Fruit fly (Drosophila melanogaster) ovary, adult (tissue): Measurements from ENCODE around the gene eff.

ENCODE experiments used
- CG17801 ChIP-seq: fragments of 200-800 bp; optimal IDR thresholded peaks from 2 replicates; lab custom pipeline; 2019; ENCODE audit warnings: missing biosample characterization, mild to moderate bottlenecking, missing genetic modification characterization, moderate library complexity; ENCODE audit not compliant: partially characterized antibody

The eff gene

DNA sequence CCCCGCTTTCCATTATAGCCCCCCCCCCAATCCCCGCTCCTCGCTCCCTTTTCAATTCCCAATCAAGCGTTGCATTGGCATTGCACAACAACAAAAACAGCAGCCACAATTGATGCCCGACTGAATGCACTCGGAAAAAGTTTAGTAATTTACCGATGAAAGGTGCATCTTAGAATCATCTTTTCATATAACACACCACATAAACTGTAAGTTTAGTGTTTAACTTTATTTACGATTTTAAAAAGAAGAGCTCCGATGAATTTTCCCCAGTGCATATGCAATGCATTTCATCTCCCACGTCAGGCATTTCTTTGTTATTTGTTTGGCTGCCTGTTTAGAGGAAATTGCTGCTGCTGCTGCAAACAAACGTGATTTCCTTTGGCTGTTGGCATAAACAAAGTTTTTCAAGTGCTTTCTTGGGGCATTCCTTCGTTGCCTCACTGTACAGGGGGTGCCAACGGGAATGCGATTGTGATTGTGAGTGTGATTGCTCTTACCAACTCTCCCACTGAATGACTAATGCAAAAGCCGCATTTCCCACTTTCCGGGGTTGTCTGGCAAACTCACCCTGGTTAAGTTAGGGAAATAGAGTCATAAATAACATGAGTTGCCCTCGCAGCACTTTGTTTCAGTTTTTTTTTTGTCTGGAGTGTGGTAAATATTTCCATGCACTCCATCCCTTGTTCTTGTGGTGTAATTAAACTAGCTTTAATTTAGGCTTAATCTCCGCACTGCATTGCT, 48.7 kb downstream of the eff start:
- TF ChIP-seq CG17801 (GFP tag; lab: Kevin White, UChicago) = no peak

DNA sequence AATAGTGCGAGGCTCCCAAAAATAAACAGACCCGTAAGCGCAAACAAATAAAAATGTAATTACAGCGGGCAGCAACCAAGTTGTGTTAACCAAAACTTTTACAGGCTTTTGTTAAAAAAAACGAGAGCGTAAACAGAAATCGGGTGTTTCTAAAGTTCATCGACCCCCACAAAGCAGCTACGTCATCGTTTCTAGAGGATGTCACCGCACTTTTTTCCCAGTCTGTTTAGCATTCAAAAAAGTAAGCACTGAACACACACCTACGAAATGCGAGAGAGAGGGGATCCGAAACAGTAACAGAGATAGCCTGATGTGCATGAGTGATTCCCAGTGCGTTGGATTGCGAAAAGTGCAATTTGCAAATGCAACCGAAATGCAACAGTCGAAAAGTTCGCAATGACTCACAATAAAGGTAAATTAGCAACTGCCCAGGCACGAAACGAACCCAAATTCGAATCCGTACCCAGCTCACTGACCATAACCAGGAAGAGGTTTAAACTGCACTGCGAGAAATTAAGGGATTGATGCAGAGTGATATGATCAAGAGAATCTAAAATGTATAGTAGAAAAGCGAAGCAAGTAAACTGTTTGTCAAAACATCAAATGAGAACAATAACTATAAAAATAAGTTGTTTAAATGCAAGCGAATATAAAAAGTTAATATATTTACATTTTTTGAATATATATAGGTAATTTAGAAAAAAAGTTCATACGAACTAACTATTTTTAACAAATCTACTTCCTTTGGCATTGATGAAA, 49.9 kb downstream of the eff start:
- peak; percentile 18 for TF ChIP-seq CG17801 (GFP tag; lab: Kevin White, UChicago)

DNA sequence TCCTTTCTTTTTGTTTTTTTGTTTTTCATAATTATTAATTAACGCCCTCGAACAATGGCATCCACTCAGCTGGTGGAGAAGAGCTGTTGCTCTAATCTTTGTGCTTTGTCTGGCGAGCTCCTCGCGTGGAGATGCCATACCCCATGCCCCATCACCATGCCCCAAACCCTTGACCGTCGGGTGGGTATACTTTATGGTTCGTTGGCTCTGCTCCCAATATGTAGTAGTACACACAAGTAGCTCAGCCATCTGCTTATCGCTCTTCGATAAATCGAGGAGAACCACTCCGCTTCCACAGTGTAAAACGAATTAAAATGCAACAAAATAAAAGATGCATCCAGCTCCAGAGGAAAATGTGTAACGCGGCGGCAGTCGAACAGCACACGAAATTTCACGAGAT, 51.1 kb downstream of the eff start:
- TF ChIP-seq CG17801 (GFP tag; lab: Kevin White, UChicago) = no peak

DNA sequence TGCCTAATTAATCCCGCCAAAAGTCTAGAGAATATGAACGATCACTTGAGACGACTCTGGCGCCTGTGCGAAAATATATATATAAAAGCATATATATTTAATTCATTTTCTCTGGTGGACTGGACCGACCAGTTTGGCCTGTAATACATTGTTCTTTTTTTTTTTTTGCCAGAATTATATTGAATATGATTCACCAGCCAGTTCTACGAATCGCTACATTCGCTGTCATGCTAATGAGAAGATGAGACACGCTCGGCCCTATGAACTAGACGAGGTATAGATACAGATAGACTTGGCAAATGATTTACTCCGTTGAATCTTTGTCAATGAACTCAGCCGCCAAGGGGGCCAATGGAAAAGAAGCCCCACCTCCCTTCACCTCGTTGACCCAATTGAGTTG, 53.8 kb downstream of the eff start:
- no peak for TF ChIP-seq CG17801 (GFP tag; lab: Kevin White, UChicago)

DNA sequence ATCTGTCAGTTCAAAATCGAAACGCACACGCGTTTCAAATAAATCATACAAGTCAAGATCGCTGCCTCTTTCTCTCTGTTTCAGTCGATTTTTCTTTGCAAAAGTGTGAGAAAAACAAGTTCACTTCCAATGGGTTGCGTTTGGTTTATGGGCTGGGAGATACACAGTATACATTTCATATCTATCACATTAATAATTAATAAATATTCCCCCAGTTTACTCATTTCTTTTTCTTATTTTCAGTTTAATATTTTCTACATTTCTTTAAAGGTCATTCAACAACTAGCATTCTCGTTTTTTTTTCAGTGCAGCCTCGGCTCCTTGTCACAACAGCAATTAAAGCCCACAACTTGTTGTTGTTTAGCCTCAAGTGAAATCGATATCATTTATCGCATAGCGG, 57.2 kb downstream of the eff start:
- no peak for TF ChIP-seq CG17801 (GFP tag; lab: Kevin White, UChicago)
